Worm (Caenorhabditis elegans): ENCODE results near the gene dpy-22.

Gene dpy-22

ce11 chrX:9805426-9805825, 16.6 kb downstream of the dpy-22 start (continued):
- TF ChIP-seq efl-1 (GFP tag; optimal IDR thresholded peaks at IDR 0.05) (no peak), Y56A3A.18 (GFP tag; IDR thresholded peaks at IDR 0.05) (no peak)

ce11 chrX:9804735-9805134, 17.3 kb downstream of the dpy-22 start:
- no peak for TF ChIP-seq K11D2.4 (GFP tag; IDR thresholded peaks at IDR 0.05)
- no peak for TF ChIP-seq cebp-1 (GFP tag; IDR thresholded peaks at IDR 0.05)
- no peak for TF ChIP-seq cebp-1 (tag; optimal IDR thresholded peaks at IDR 0.05)
- TF ChIP-seq ccch-3 (GFP tag; optimal IDR thresholded peaks at IDR 0.05): no peak
- TF ChIP-seq somi-1 (GFP tag; optimal IDR thresholded peaks at IDR 0.05): no peak
- no peak for TF ChIP-seq B0019.2 (GFP tag; conservative IDR thresholded peaks at IDR 0.05)
- TF ChIP-seq ceh-100 (GFP tag; IDR thresholded peaks at IDR 0.05): no peak
- TF ChIP-seq madf-8 (GFP tag; conservative IDR thresholded peaks at IDR 0.05): no peak
- no peak for TF ChIP-seq D2030.7 (GFP tag; IDR thresholded peaks at IDR 0.05)
- no peak for TF ChIP-seq C06A6.2 (GFP tag; conservative IDR thresholded peaks at IDR 0.05)
- no peak for TF ChIP-seq F10E7.11 (tag; optimal IDR thresholded peaks at IDR 0.05)
- no peak for TF ChIP-seq hmg-20 (GFP tag; IDR thresholded peaks at IDR 0.05)
- no peak for TF ChIP-seq Y53F4B.3 (GFP tag; IDR thresholded peaks at IDR 0.05)
- no peak for TF ChIP-seq F39B2.1 (GFP tag; IDR thresholded peaks at IDR 0.05)
- no peak for TF ChIP-seq B0336.3 (GFP tag; IDR thresholded peaks at IDR 0.05)
- no peak for TF ChIP-seq hmg-1.2 (GFP tag; IDR thresholded peaks at IDR 0.05)
- TF ChIP-seq Y79H2A.3 (GFP tag; conservative IDR thresholded peaks at IDR 0.05): no peak
- TF ChIP-seq nhr-27 (tag; optimal IDR thresholded peaks at IDR 0.05): no peak
- no peak for TF ChIP-seq ztf-18 (tag; optimal IDR thresholded peaks at IDR 0.05)

- no peak for TF ChIP-seq ceh-79 (tag; optimal IDR thresholded peaks at IDR 0.05)
- TF ChIP-seq nhr-80 (tag; optimal IDR thresholded peaks at IDR 0.05): no peak
- no peak for TF ChIP-seq dox-1 (GFP tag; IDR thresholded peaks at IDR 0.05)
- TF ChIP-seq F37B4.10 (GFP tag; IDR thresholded peaks at IDR 0.05): no peak
- no peak for TF ChIP-seq Y56A3A.18 (GFP tag; IDR thresholded peaks at IDR 0.05)
- no peak for TF ChIP-seq lin-35 (GFP tag; optimal IDR thresholded peaks at IDR 0.05)
- TF ChIP-seq fkh-3 (tag; optimal IDR thresholded peaks at IDR 0.05): no peak
- no peak for TF ChIP-seq F55B11.4 (tag; optimal IDR thresholded peaks at IDR 0.05; ENCODE audit: borderline replicate concordance, insufficient read depth)
- TF ChIP-seq zim-3 (tag; optimal IDR thresholded peaks at IDR 0.05): no peak
- no peak for TF ChIP-seq rcor-1 (GFP tag; IDR thresholded peaks at IDR 0.05)
- no peak for TF ChIP-seq lin-54 (GFP tag; optimal IDR thresholded peaks at IDR 0.05)
- TF ChIP-seq T26A5.8 (tag; optimal IDR thresholded peaks at IDR 0.05): no peak
- no peak for TF ChIP-seq sptf-2 (GFP tag; optimal IDR thresholded peaks at IDR 0.05)
- TF ChIP-seq Y67H2A.10 (GFP tag; conservative IDR thresholded peaks at IDR 0.05): no peak
- TF ChIP-seq unc-62 (GFP tag; optimal IDR thresholded peaks at IDR 0.05): no peak
- TF ChIP-seq xnd-1 (tag; optimal IDR thresholded peaks at IDR 0.05): no peak
- no peak for TF ChIP-seq nhr-179 (tag; optimal IDR thresholded peaks at IDR 0.05)
Measured at ce11 chrX:9803603-9804002, 18.5 kb downstream of the dpy-22 start.

DNA sequence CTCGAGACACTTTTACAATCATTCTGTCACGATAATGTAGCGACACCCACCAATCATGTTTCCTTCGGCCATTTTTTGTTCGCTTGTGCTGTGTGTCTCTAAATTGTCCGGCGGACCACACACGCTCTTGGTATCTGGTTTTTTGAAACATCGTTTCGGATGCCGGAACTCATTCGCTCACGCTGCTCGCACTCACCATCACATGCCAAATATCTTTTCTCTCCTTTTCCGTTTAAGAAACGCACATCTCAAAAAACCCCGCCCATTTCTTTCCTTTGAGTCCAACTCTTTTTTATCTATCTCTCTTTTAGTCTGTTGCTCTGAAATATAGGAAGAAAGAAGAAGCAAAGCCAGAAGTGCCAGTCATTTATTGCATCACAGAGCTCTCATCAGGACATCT, 23.5 kb downstream of the dpy-22 start, which contains the start of gene F36G3.3:
F36G3.3 (plus strand) TSS at position 306 of the 400 bp plus-strand sequence.
- TF ChIP-seq F57A8.1 (GFP tag; optimal IDR thresholded peaks at IDR 0.05): no peak
- TF ChIP-seq dox-1 (GFP tag; IDR thresholded peaks at IDR 0.05): no peak
- no peak for TF ChIP-seq cebp-1 (GFP tag; IDR thresholded peaks at IDR 0.05)
- no peak for TF ChIP-seq cebp-1 (tag; optimal IDR thresholded peaks at IDR 0.05)
- TF ChIP-seq F22D6.2 (tag; optimal IDR thresholded peaks at IDR 0.05): no peak
- no peak for TF ChIP-seq hlh-12 (tag; optimal IDR thresholded peaks at IDR 0.05)
- TF ChIP-seq rpc-1 (optimal IDR thresholded peaks at IDR 0.05): no peak
- no peak for TF ChIP-seq rpc-1 (tag; optimal IDR thresholded peaks at IDR 0.05)
- no peak for TF ChIP-seq mes-4 (tag; optimal IDR thresholded peaks at IDR 0.05)
- no peak for TF ChIP-seq athp-1 (tag; optimal IDR thresholded peaks at IDR 0.05)
- no peak for TF ChIP-seq ets-4 (GFP tag; optimal IDR thresholded peaks at IDR 0.05)
- TF ChIP-seq ceh-27 (GFP tag; optimal IDR thresholded peaks at IDR 0.05): no peak
- no peak for TF ChIP-seq lir-1 (GFP tag; conservative IDR thresholded peaks at IDR 0.05)
- TF ChIP-seq nhr-80 (tag; optimal IDR thresholded peaks at IDR 0.05): no peak
- no peak for TF ChIP-seq lag-1 (GFP tag; IDR thresholded peaks at IDR 0.05)
- TF ChIP-seq ceh-79 (tag; optimal IDR thresholded peaks at IDR 0.05): no peak
